Worm (Caenorhabditis elegans): ENCODE measurements around the gene C27A7.5.

DNA sequence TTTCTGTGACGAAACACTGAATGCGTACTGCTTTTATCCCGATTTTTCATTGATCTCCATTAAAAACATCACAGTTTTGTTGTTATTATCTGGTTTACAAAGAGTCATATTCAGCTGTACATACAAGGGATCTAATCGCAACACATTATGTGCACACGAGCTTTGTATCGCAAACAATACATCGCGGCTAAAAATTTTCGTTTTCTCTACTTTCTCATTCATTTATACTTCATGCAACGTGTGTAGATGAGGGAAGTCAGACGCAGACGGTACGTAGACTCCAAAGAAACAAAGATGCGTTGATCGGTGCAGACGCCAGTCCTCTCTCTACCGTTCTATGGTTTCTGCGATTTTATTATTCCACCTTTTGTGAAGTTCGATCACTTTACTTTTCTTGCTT lies 55.3 kb downstream of the C27A7.5 start, which contains the start of gene nhr-136:
- no peak for TF ChIP-seq hmbx-1 (tag; optimal IDR thresholded peaks at IDR 0.05)
- no peak for TF ChIP-seq ama-1 (optimal IDR thresholded peaks at IDR 0.05)
- TF ChIP-seq tra-4 (tag; optimal IDR thresholded peaks at IDR 0.05): no peak
- no peak for TF ChIP-seq sea-1 (GFP tag; conservative IDR thresholded peaks at IDR 0.05)
- no peak for TF ChIP-seq ets-7 (tag; optimal IDR thresholded peaks at IDR 0.05)
- TF ChIP-seq pes-1 (GFP tag; IDR thresholded peaks at IDR 0.05): no peak
- no peak for TF ChIP-seq tbx-11 (GFP tag; IDR thresholded peaks at IDR 0.05)
